Worm (Caenorhabditis elegans) whole organism, midembryonic: ENCODE data around the gene Y47G7B.2.

ENCODE experiments used
- T22C8.4 ChIP-seq: fragments of 200-800 bp; sonication (Bioruptor generic); IDR thresholded peaks from 2 replicates; pipeline ENCODE4 v1.3.6; 2022; ENCODE audit warnings: missing genetic modification characterization, missing compliant biosample characterization
- cog-1 ChIP-seq: sonication (generic microtip); optimal IDR thresholded peaks from 2 replicates; lab custom pipeline; 2016; ENCODE audit warnings: missing genetic modification characterization, missing compliant biosample characterization
- flt-1 ChIP-seq: fragments of 200-800 bp; sonication (Bioruptor generic); IDR thresholded peaks from 2 replicates; pipeline ENCODE4 v1.3.6; 2022; ENCODE audit warnings: missing genetic modification characterization, missing compliant biosample characterization
- klf-2 ChIP-seq: fragments of 200-800 bp; sonication (Bioruptor generic); conservative IDR thresholded peaks from 2 replicates; pipeline ENCODE4 v1.3.6; 2022; ENCODE audit warnings: missing genetic modification reagents, missing genetic modification characterization, missing compliant biosample characterization
- ref-1 ChIP-seq: fragments of 200-800 bp; sonication (Bioruptor generic); conservative IDR thresholded peaks from 2 replicates; pipeline ENCODE4 v1.3.6; 2022; ENCODE audit warnings: missing genetic modification reagents, missing genetic modification characterization, missing compliant biosample characterization
- tab-1 ChIP-seq: fragments of 200-800 bp; sonication (Bioruptor generic); IDR thresholded peaks from 2 replicates; pipeline ENCODE4 v1.3.6; 2022; ENCODE audit warnings: missing genetic modification characterization, missing compliant biosample characterization
- ztf-29 ChIP-seq: fragments of 200-800 bp; sonication (Bioruptor generic); IDR thresholded peaks from 2 replicates; pipeline ENCODE4 v1.3.6; 2022; ENCODE audit warnings: missing genetic modification reagents, missing genetic modification characterization, missing compliant biosample characterization

DNA sequence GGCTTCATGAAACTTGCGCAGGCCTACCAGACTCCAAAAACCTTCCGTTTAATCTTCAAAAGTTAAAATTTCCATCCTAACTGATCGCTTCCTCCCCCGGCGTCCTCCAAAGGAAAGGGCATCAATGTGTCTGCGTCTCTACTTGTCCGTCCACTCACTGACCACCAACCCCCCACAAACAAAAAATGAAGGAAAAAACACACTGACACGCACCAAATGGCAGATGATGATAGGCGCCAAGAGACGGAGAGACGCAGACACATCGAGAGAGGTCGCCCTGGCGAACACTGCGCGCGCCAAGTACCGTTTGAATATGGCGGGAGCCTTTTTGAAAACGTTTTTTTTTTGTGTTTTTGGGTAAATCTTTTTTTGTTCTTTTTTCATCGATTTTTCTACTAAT lies 26.9 kb upstream of the Y47G7B.2 start:
- TF ChIP-seq ztf-29 (GFP tag; lab: Robert Waterston, UW) (no peak), klf-2 (GFP tag; lab: Robert Waterston, UW) (no peak), tab-1 (GFP tag; lab: Robert Waterston, UW) (no peak), cog-1 (no peak), flt-1 (no peak), T22C8.4 (GFP tag; lab: Robert Waterston, UW) (no peak), ref-1 (GFP tag; lab: Robert Waterston, UW) (no peak)
